Worm (Caenorhabditis elegans) whole organism, late embryonic: ENCODE measurements around the gene piit-1.

Source experiments
- ama-1 ChIP-seq: fragments of 150-350 bp; optimal IDR thresholded peaks from 2 replicates; lab custom pipeline; 2014
- ceh-24 ChIP-seq: sonication (generic microtip); optimal IDR thresholded peaks from 2 replicates; lab custom pipeline; 2016; ENCODE audit warnings: mild to moderate bottlenecking, missing genetic modification characterization, missing compliant biosample characterization
- elt-2 ChIP-seq: sonication (generic microtip); optimal IDR thresholded peaks from 2 replicates; lab custom pipeline; 2016; ENCODE audit warnings: missing genetic modification reagents, missing genetic modification characterization, missing compliant biosample characterization
- gmeb-2 ChIP-seq: sonication (generic microtip); optimal IDR thresholded peaks from 2 replicates; lab custom pipeline; 2016; ENCODE audit warnings: missing genetic modification characterization, inconsistent platforms, missing compliant biosample characterization
- nfya-1 ChIP-seq: sonication (generic microtip); optimal IDR thresholded peaks from 2 replicates; lab custom pipeline; 2017; ENCODE audit warnings: missing genetic modification characterization, mild to moderate bottlenecking, missing compliant biosample characterization, antibody characterized with exemption, moderate library complexity
- nhr-11 ChIP-seq: fragments of 150-350 bp; optimal IDR thresholded peaks from 2 replicates; lab custom pipeline; 2014; ENCODE audit warnings: missing biosample characterization, missing genetic modification characterization
- pag-3 ChIP-seq: sonication (generic microtip); optimal IDR thresholded peaks from 2 replicates; lab custom pipeline; 2016; ENCODE audit warnings: missing compliant biosample characterization, missing genetic modification characterization, borderline replicate concordance
- pha-4 ChIP-seq: fragments of 150-350 bp; optimal IDR thresholded peaks from 2 replicates; lab custom pipeline; 2018; ENCODE audit warnings: missing biosample characterization, missing genetic modification reagents, missing genetic modification characterization
- pqm-1 ChIP-seq: sonication (generic microtip); optimal IDR thresholded peaks from 2 replicates; lab custom pipeline; 2016; ENCODE audit warnings: missing genetic modification characterization, missing compliant biosample characterization
- sdc-2 ChIP-seq: sonication (generic microtip); optimal IDR thresholded peaks from 2 replicates; lab custom pipeline; 2016; ENCODE audit warnings: missing genotype, missing genetic modification characterization, missing compliant biosample characterization
- sox-2 ChIP-seq: fragments of 200-800 bp; sonication (Bioruptor generic); IDR thresholded peaks from 2 replicates; pipeline ENCODE4 v1.3.6; 2022; ENCODE audit warnings: missing genetic modification reagents, missing genetic modification characterization, missing compliant biosample characterization
- sox-4 ChIP-seq: sonication (generic microtip); optimal IDR thresholded peaks from 2 replicates; lab custom pipeline; 2017; ENCODE audit warnings: mild to moderate bottlenecking, missing genetic modification characterization, inconsistent platforms, missing compliant biosample characterization
- unc-86 ChIP-seq: sonication (generic microtip); optimal IDR thresholded peaks from 2 replicates; lab custom pipeline; 2016; ENCODE audit warnings: missing genetic modification characterization, missing compliant biosample characterization

ce11 chrV:11610049-11610448 is at the start of gene piit-1:
- TF ChIP-seq gmeb-2 (tag; lab: Kevin White, UChicago) (no peak), pag-3 (tag; lab: Kevin White, UChicago) (no peak), nfya-1 (tag; lab: Kevin White, UChicago) (no peak), pqm-1 (no peak), pha-4 (tag; lab: Kevin White, UChicago) (no peak), unc-86 (tag; lab: Kevin White, UChicago) (no peak), elt-2 (no peak), sox-2 (GFP tag; lab: Robert Waterston, UW) (no peak), ama-1 (lab: Kevin White, UChicago) (no peak), nhr-11 (tag; lab: Kevin White, UChicago) (no peak), sox-4 (no peak), sdc-2 (no peak), ceh-24 (no peak)
